Fruit fly (Drosophila melanogaster): ENCODE measurements around the gene CG9098.

DNA sequence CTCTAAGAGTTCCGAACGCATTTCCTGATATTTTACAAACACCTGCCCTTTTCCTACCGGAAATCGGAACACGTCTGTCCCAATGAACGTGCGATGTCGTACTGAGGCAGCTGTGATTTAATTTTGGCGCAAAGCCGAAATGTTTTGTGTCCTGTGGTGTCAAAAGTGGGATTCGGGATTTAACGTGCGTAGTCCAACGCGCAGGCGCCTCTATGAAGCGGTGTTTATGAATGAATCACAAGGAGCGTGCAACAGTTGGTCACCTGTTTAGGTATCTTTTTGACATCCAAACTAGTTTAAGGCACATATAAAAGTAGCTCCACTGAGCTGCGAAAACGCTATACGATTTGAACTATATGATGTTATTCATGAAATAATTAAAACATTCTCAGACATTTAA is 22.2 kb upstream of the CG9098 start, which contains the start of gene CG9109:
- no peak for TF ChIP-seq toe (GFP tag; optimal IDR thresholded peaks at IDR 0.05)
- no peak for TF ChIP-seq Crg-1 (GFP tag; optimal IDR thresholded peaks at IDR 0.05)
- TF ChIP-seq cic (GFP tag; optimal IDR thresholded peaks at IDR 0.05): no peak
- TF ChIP-seq CG33017 (tag; optimal IDR thresholded peaks at IDR 0.05): no peak
- TF ChIP-seq tj (GFP tag; optimal IDR thresholded peaks at IDR 0.05): no peak
- TF ChIP-seq CG1620 (GFP tag; optimal IDR thresholded peaks at IDR 0.05): no peak
- TF ChIP-seq Clk (GFP tag; optimal IDR thresholded peaks at IDR 0.05): no peak
- TF ChIP-seq pad (GFP tag; optimal IDR thresholded peaks at IDR 0.05): no peak
- no peak for TF ChIP-seq CG12768 (GFP tag; optimal IDR thresholded peaks at IDR 0.05)
- TF ChIP-seq cnc (optimal IDR thresholded peaks at IDR 0.05): no peak
- no peak for TF ChIP-seq kay (GFP tag; ENCODE audit: borderline replicate concordance)
- TF ChIP-seq Hr96 (GFP tag; optimal IDR thresholded peaks at IDR 0.05): no peak
- TF ChIP-seq Mnt (GFP tag; optimal IDR thresholded peaks at IDR 0.05): no peak

Data from whole organism, adult.